Worm (Caenorhabditis elegans) whole organism, late embryonic: ENCODE measurements around the gene F15H10.5.

Source experiments
- C38D4.7 ChIP-seq: fragments of 200-800 bp; sonication (Bioruptor generic); optimal IDR thresholded peaks from 2 replicates; lab custom pipeline; 2018; ENCODE audit warnings: mild to moderate bottlenecking, missing genetic modification characterization, moderate library complexity, missing compliant biosample characterization
- K02D7.2 ChIP-seq: sonication (generic microtip); optimal IDR thresholded peaks from 2 replicates; lab custom pipeline; 2017; ENCODE audit warnings: mild to moderate bottlenecking, missing genetic modification characterization, missing compliant biosample characterization
- K09A11.1 ChIP-seq: sonication (generic microtip); optimal IDR thresholded peaks from 2 replicates; lab custom pipeline; 2017; ENCODE audit warnings: antibody characterized with exemption, mild to moderate bottlenecking, missing genetic modification characterization, missing compliant biosample characterization; ENCODE audit not compliant: insufficient read depth
- T23F11.4 ChIP-seq: fragments of 200-800 bp; sonication (Bioruptor generic); optimal IDR thresholded peaks from 2 replicates; lab custom pipeline; 2018; ENCODE audit warnings: mild to moderate bottlenecking, missing genetic modification characterization, missing compliant biosample characterization
- Y22D7AL.16 ChIP-seq: sonication (generic microtip); optimal IDR thresholded peaks from 2 replicates; lab custom pipeline; 2016; ENCODE audit warnings: missing genetic modification characterization, missing compliant biosample characterization
- ahr-1 ChIP-seq: sonication (generic microtip); optimal IDR thresholded peaks from 2 replicates; lab custom pipeline; 2016; ENCODE audit warnings: missing genetic modification characterization, missing compliant biosample characterization
- ceh-2 ChIP-seq: sonication (generic microtip); optimal IDR thresholded peaks from 2 replicates; lab custom pipeline; 2016; ENCODE audit warnings: missing genotype, missing genetic modification characterization, missing compliant biosample characterization
- ceh-22 ChIP-seq: sonication (generic microtip); optimal IDR thresholded peaks from 2 replicates; lab custom pipeline; 2017; ENCODE audit warnings: missing biosample characterization, missing genetic modification characterization
- ceh-24 ChIP-seq: sonication (generic microtip); optimal IDR thresholded peaks from 2 replicates; lab custom pipeline; 2016; ENCODE audit warnings: mild to moderate bottlenecking, missing genetic modification characterization, missing compliant biosample characterization
- ceh-30 ChIP-seq: fragments of 150-350 bp; optimal IDR thresholded peaks from 2 replicates; lab custom pipeline; 2014; ENCODE audit warnings: missing biosample characterization, missing genetic modification characterization
- ceh-31 ChIP-seq: sonication (generic microtip); optimal IDR thresholded peaks from 2 replicates; lab custom pipeline; 2016; ENCODE audit warnings: missing genetic modification characterization, missing compliant biosample characterization
- ceh-34 ChIP-seq: sonication (generic microtip); optimal IDR thresholded peaks from 2 replicates; lab custom pipeline; 2016; ENCODE audit warnings: mild to moderate bottlenecking, missing genetic modification characterization, missing compliant biosample characterization
- ceh-45 ChIP-seq: fragments of 200-800 bp; sonication (Bioruptor generic); IDR thresholded peaks from 2 replicates; pipeline ENCODE4 v1.3.6; 2022; ENCODE audit warnings: missing genetic modification reagents, missing genetic modification characterization, missing compliant biosample characterization
- ceh-48 ChIP-seq: sonication (generic microtip); optimal IDR thresholded peaks from 2 replicates; lab custom pipeline; 2016; ENCODE audit warnings: missing genetic modification characterization, inconsistent platforms, missing compliant biosample characterization
- dmd-4 ChIP-seq: sonication (generic microtip); optimal IDR thresholded peaks from 2 replicates; lab custom pipeline; 2016; ENCODE audit warnings: borderline replicate concordance, missing genetic modification characterization, missing compliant biosample characterization
- fkh-10 ChIP-seq: fragments of 150-350 bp; optimal IDR thresholded peaks from 2 replicates; lab custom pipeline; 2014; ENCODE audit warnings: missing biosample characterization, missing genetic modification reagents, missing genetic modification characterization
- gmeb-2 ChIP-seq: sonication (generic microtip); optimal IDR thresholded peaks from 2 replicates; lab custom pipeline; 2016; ENCODE audit warnings: missing genetic modification characterization, inconsistent platforms, missing compliant biosample characterization
- hlh-15 ChIP-seq: sonication (generic microtip); optimal IDR thresholded peaks from 2 replicates; lab custom pipeline; 2016; ENCODE audit warnings: missing genetic modification characterization, missing compliant biosample characterization
- hlh-30 ChIP-seq: sonication (generic microtip); optimal IDR thresholded peaks from 2 replicates; lab custom pipeline; 2017; ENCODE audit warnings: antibody characterized with exemption, missing genetic modification characterization, missing compliant biosample characterization; ENCODE audit not compliant: insufficient read depth
- hlh-8 ChIP-seq: sonication (generic microtip); optimal IDR thresholded peaks from 2 replicates; lab custom pipeline; 2016; ENCODE audit warnings: missing genotype, missing genetic modification characterization, missing compliant biosample characterization
- lin-11 ChIP-seq: fragments of 200-800 bp; sonication (Bioruptor generic); optimal IDR thresholded peaks from 2 replicates; lab custom pipeline; 2018; ENCODE audit warnings: mild to moderate bottlenecking, missing genetic modification characterization, missing compliant biosample characterization
- madf-2 ChIP-seq: sonication (generic microtip); optimal IDR thresholded peaks from 2 replicates; lab custom pipeline; 2017; ENCODE audit warnings: missing genetic modification characterization, missing compliant biosample characterization
- nhr-11 ChIP-seq: fragments of 150-350 bp; optimal IDR thresholded peaks from 2 replicates; lab custom pipeline; 2014; ENCODE audit warnings: missing biosample characterization, missing genetic modification characterization
- nhr-232 ChIP-seq: sonication (generic microtip); optimal IDR thresholded peaks from 2 replicates; lab custom pipeline; 2016; ENCODE audit warnings: missing genetic modification characterization, missing compliant biosample characterization
- pag-3 ChIP-seq: sonication (generic microtip); optimal IDR thresholded peaks from 2 replicates; lab custom pipeline; 2016; ENCODE audit warnings: missing compliant biosample characterization, missing genetic modification characterization, borderline replicate concordance
- pat-9 ChIP-seq: fragments of 200-800 bp; sonication (Bioruptor generic); optimal IDR thresholded peaks from 2 replicates; lab custom pipeline; 2018; ENCODE audit warnings: mild to moderate bottlenecking, missing genetic modification characterization, moderate library complexity, missing compliant biosample characterization
- pax-1 ChIP-seq: fragments of 150-350 bp; optimal IDR thresholded peaks from 2 replicates; lab custom pipeline; 2014; ENCODE audit warnings: missing biosample characterization, missing genetic modification characterization
- pha-2 ChIP-seq: sonication (generic microtip); optimal IDR thresholded peaks from 2 replicates; lab custom pipeline; 2017; ENCODE audit warnings: mild to moderate bottlenecking, missing genetic modification characterization, missing compliant biosample characterization
- pros-1 ChIP-seq: fragments of 150-350 bp; optimal IDR thresholded peaks from 2 replicates; lab custom pipeline; 2014; ENCODE audit warnings: missing biosample characterization, missing genetic modification reagents, missing genetic modification characterization
- ref-2 ChIP-seq: sonication (generic microtip); optimal IDR thresholded peaks from 2 replicates; lab custom pipeline; 2016; ENCODE audit warnings: missing genetic modification characterization, missing compliant biosample characterization
- sdc-2 ChIP-seq: sonication (generic microtip); optimal IDR thresholded peaks from 2 replicates; lab custom pipeline; 2016; ENCODE audit warnings: missing genotype, missing genetic modification characterization, missing compliant biosample characterization
- sox-2 ChIP-seq: fragments of 200-800 bp; sonication (Bioruptor generic); IDR thresholded peaks from 2 replicates; pipeline ENCODE4 v1.3.6; 2022; ENCODE audit warnings: missing genetic modification reagents, missing genetic modification characterization, missing compliant biosample characterization
- syd-9 ChIP-seq: sonication (generic microtip); optimal IDR thresholded peaks from 2 replicates; lab custom pipeline; 2016; ENCODE audit warnings: mild to moderate bottlenecking, missing genetic modification characterization, moderate library complexity, missing compliant biosample characterization
- ttx-3 ChIP-seq: sonication (generic microtip); optimal IDR thresholded peaks from 2 replicates; lab custom pipeline; 2016; ENCODE audit warnings: missing genetic modification reagents, missing genetic modification characterization, missing compliant biosample characterization
- unc-3 ChIP-seq, 2 experiments: fragments of 200-800 bp in 1 of 2; sonication (Bioruptor generic) in 1 of 2; sonication (generic microtip) in 1 of 2; conservative IDR thresholded peaks in 1 of 2; optimal IDR thresholded peaks in 1 of 2; 2 replicates each; pipeline versions ENCODE4 v1.3.6 to Lab custom; 2016 to 2022; ENCODE audit warnings: missing compliant biosample characterization in 2 of 2, missing genetic modification characterization in 2 of 2, missing genetic modification reagents in 1 of 2
- unc-55 ChIP-seq: sonication (generic microtip); optimal IDR thresholded peaks from 2 replicates; lab custom pipeline; 2017; ENCODE audit warnings: missing biosample characterization, missing genetic modification reagents, missing genetic modification characterization
- unc-86 ChIP-seq: sonication (generic microtip); optimal IDR thresholded peaks from 2 replicates; lab custom pipeline; 2016; ENCODE audit warnings: missing genetic modification characterization, missing compliant biosample characterization
- zip-5 ChIP-seq: sonication (generic microtip); optimal IDR thresholded peaks from 2 replicates; lab custom pipeline; 2016; ENCODE audit warnings: missing genetic modification characterization, missing compliant biosample characterization

Gene F15H10.5

DNA sequence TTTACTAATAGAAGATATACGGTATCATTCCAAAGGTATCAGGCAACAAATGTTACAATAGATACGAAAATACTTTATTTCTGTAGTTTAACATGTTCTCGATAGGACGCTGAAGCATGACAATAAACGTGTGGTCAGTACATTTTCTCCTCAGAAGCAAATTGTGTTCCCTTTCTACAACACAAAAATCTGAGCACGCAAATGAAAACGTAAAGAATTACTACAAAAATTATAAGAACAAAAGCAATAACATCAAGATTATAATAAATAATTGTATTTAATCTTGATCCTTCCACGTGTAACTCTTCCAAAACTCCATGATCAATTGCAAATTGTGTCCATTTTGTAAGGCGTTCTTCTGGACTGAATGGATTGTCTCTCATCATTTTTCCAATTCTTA is 39.1 kb downstream of the F15H10.5 start:
- no peak for TF ChIP-seq lin-11 (tag; lab: Kevin White, UChicago)

DNA sequence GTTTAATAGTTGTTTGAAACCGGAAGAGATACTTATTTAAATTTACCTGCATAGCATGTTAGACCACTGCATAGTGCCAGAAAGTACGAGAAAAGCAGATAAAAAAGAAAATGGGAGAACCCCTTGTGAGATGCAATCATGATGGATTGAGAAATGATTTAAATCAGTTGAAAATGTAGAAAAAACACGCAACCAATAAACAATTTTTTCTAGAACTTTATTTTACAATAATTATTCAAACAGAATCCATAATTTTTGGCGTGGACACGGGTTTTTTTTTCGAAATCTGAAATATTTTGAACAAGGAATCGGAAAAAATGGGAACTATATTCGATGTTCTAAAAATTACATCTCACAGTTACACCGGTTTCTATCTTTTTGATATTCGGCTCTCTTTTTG is 39.6 kb downstream of the F15H10.5 start, which contains the start of gene AC3.12:
Gene AC3.12, minus strand, starts transcription at position 101 of the 400 bp plus-strand sequence.
- TF ChIP-seq sox-2 (GFP tag; lab: Robert Waterston, UW) (no peak), dmd-4 (tag; lab: Kevin White, UChicago) (no peak), ceh-34 (tag; lab: Kevin White, UChicago) (no peak), sdc-2 (no peak), syd-9 (tag; lab: Kevin White, UChicago) (no peak), nhr-11 (no peak), ceh-24 (no peak), pag-3 (tag; lab: Kevin White, UChicago) (no peak), K02D7.2 (tag; lab: Kevin White, UChicago) (no peak), ttx-3 (tag; lab: Kevin White, UChicago) (no peak), ceh-22 (no peak), zip-5 (tag; lab: Kevin White, UChicago) (no peak), ceh-45 (GFP tag; lab: Robert Waterston, UW) (no peak), hlh-30 (tag; lab: Kevin White, UChicago) (no peak), pha-2 (tag; lab: Kevin White, UChicago) (no peak), gmeb-2 (tag; lab: Kevin White, UChicago) (no peak), ahr-1 (tag; lab: Kevin White, UChicago) (no peak)

DNA sequence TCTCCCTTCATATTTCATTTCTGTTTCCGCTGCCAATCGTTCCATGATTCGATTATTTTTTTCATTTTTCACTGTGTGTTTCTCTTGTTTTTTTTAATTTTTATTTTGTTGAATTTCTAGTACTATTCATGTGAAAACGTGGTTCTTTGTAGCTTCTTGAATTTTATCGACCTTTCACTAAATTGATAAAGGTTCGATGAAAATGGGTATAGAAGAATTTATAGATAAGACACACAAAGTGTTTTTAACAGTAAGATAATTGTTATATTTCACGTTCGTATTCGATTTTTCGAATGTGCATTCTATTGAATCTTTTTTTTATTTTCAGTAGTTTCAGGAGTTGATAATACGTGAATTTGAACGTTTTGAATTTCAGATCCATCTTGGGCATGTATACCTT is 46.9 kb downstream of the F15H10.5 start, which contains the start of gene ugt-49:
Gene ugt-49, plus strand, starts transcription at position 371 of the 400 bp plus-strand sequence.
- no peak for TF ChIP-seq ceh-2 (tag; lab: Kevin White, UChicago)
- no peak for TF ChIP-seq T23F11.4 (GFP tag; lab: Kevin White, UChicago)
- TF ChIP-seq zip-5 (tag; lab: Kevin White, UChicago): no peak
- TF ChIP-seq unc-55 (GFP tag; lab: Kevin White, UChicago): no peak
- no peak for TF ChIP-seq ceh-22
- TF ChIP-seq pat-9 (tag; lab: Kevin White, UChicago): no peak
- no peak for TF ChIP-seq ceh-30 (tag; lab: Kevin White, UChicago)
- no peak for TF ChIP-seq fkh-10
- TF ChIP-seq hlh-15: no peak
- TF ChIP-seq unc-3 (GFP tag; conservative IDR thresholded peaks at IDR 0.05; lab: Robert Waterston, UW): no peak
- TF ChIP-seq unc-3 (tag; optimal IDR thresholded peaks at IDR 0.05; lab: Kevin White, UChicago): no peak
- TF ChIP-seq ceh-31 (tag; lab: Kevin White, UChicago): no peak

DNA sequence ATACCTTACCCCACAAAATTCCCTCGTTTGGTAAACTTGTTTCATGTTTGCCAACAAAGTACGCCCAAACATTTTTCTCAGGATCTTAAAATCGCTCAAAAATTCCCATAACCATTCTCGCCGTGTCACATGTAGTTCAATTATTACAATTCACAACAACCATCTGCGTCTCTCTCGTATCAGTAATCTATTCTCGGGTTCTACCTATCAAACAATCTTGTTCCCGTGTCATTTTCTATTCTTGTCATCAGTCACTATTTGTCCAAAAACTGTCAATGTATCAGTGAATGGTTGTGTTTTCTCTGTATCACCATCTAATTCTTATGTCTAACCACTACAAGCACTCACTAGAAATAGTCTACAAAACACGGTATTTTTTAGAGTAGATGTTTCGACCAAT is 47.7 kb downstream of the F15H10.5 start:
- no peak for TF ChIP-seq ahr-1 (tag; lab: Kevin White, UChicago)
- no peak for TF ChIP-seq hlh-8 (tag; lab: Kevin White, UChicago)
- TF ChIP-seq C38D4.7: no peak
- no peak for TF ChIP-seq nhr-232
- TF ChIP-seq ceh-45 (GFP tag; lab: Robert Waterston, UW): no peak
- TF ChIP-seq ceh-2 (tag; lab: Kevin White, UChicago): no peak
- TF ChIP-seq madf-2 (tag; lab: Kevin White, UChicago): no peak
- no peak for TF ChIP-seq K09A11.1 (tag; lab: Kevin White, UChicago)

DNA sequence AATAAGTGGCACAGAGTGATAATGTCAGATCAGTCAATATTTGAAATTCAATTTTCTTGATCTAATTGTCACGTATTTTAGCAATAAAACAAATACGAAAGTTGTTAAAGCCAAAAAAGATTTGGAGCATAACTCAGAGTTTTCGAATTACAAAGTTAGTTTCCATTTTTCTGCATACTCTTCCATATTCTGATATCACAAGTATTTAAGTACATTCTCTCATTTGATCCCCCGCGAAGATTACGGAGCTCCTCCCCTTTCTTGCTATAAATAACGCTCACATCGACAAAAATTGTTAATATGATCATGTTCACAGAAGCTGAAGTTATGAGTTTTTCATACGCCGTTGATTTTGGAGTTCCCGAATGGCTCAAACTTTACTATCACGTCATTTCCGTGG is 50.6 kb downstream of the F15H10.5 start, which contains the start of gene sri-20:
Gene sri-20, plus strand, starts transcription at position 301 of the 400 bp plus-strand sequence.
- TF ChIP-seq pros-1 (tag; lab: Kevin White, UChicago) (no peak), ceh-31 (tag; lab: Kevin White, UChicago) (no peak), syd-9 (tag; lab: Kevin White, UChicago) (no peak), sdc-2 (no peak), ref-2 (tag; lab: Kevin White, UChicago) (no peak), unc-86 (tag; lab: Kevin White, UChicago) (no peak), pax-1 (tag; lab: Kevin White, UChicago) (no peak), ceh-48 (tag; lab: Kevin White, UChicago) (no peak), Y22D7AL.16 (tag; lab: Kevin White, UChicago) (no peak), nhr-232 (no peak), K09A11.1 (tag; lab: Kevin White, UChicago) (no peak)
